Worm (Caenorhabditis elegans): ENCODE data around the gene coel-1.

coel-1 gene

DNA sequence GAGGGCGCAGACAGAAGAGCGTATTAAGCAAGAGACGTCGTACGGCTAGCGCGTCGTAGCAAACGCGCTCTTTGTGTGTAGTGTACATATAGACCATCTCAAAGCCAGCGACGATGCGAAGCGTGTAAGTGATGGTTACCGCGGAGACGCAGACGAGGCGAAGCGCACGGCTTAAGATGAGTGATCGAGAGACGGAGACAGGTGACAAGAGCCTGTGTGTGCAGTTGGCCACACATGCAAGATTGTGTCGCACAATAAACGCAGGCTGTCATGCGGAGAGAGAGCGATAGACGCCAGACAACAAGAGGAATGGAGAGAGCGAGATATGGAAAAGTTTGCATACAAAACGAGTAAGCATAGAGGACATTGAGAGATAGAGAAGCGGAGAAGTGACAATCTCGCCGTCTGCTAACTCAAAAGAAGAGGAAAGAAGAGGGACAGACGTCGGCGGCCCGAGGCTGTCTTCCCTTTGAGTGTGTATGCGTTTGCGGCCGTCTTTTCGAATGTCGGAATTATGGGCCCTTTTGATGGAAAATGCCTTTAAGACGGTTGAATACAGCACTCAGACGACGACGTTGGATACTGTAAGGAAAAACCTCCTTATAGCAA is 42.6 kb upstream of the coel-1 start (continued):
- TF ChIP-seq mes-4 (tag; optimal IDR thresholded peaks at IDR 0.05) (no peak), athp-1 (tag; optimal IDR thresholded peaks at IDR 0.05) (no peak), ztf-26 (tag; optimal IDR thresholded peaks at IDR 0.05) (peak; percentile 83), tbp1 (GFP tag; optimal IDR thresholded peaks at IDR 0.05) (peak; percentile 39), hsf-1 (GFP tag; IDR thresholded peaks at IDR 0.05) (no peak)

DNA sequence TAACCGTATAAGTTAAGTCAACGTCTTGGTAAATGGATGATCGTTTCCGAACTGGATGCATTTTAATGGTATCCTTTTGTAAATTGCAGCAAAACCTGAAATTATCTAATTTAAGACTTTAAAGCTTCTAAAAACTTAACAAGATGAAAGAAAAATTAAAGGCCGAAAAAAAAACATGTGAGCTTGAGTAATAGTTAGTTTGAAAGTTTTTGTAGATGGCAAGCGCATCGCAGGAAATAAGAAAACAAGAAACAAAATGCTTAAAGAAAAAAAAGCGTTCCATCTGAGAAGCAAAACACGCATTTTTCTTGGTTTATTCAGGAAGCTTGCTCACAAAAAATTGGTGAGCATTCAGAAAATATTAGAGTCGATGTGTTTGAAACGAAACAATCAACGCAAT is 29.7 kb upstream of the coel-1 start, which contains the start of gene rab-37:
Gene rab-37, minus strand, starts transcription at position 101 of the 400 bp plus-strand sequence.
- no peak for TF ChIP-seq mel-28 (tag; optimal IDR thresholded peaks at IDR 0.05; ENCODE audit: borderline replicate concordance)
- TF ChIP-seq ztf-18 (tag; optimal IDR thresholded peaks at IDR 0.05): no peak
- no peak for TF ChIP-seq F23B12.7 (tag; optimal IDR thresholded peaks at IDR 0.05; ENCODE audit: insufficient read depth)
- no peak for TF ChIP-seq xnd-1 (tag; optimal IDR thresholded peaks at IDR 0.05)
- no peak for TF ChIP-seq D2030.7 (GFP tag; IDR thresholded peaks at IDR 0.05)
- TF ChIP-seq mcd-1 (GFP tag; IDR thresholded peaks at IDR 0.05): no peak
- TF ChIP-seq lag-1 (GFP tag; IDR thresholded peaks at IDR 0.05): no peak
- no peak for TF ChIP-seq him-1 (tag; optimal IDR thresholded peaks at IDR 0.05)
- no peak for TF ChIP-seq rpc-1 (optimal IDR thresholded peaks at IDR 0.05)
- no peak for TF ChIP-seq rpc-1 (tag; optimal IDR thresholded peaks at IDR 0.05)
- no peak for TF ChIP-seq snpc-1.3 (tag; optimal IDR thresholded peaks at IDR 0.05; ENCODE audit: insufficient read depth)
- no peak for TF ChIP-seq egl-18 (GFP tag; IDR thresholded peaks at IDR 0.05)
- TF ChIP-seq nhr-27 (tag; optimal IDR thresholded peaks at IDR 0.05): no peak
- no peak for TF ChIP-seq dpl-1 (GFP tag; optimal IDR thresholded peaks at IDR 0.05)
- TF ChIP-seq tbx-9 (tag; optimal IDR thresholded peaks at IDR 0.05; ENCODE audit: borderline replicate concordance): no peak
- TF ChIP-seq ceh-27 (GFP tag; optimal IDR thresholded peaks at IDR 0.05): no peak
- no peak for TF ChIP-seq madf-10 (tag; optimal IDR thresholded peaks at IDR 0.05)
- no peak for TF ChIP-seq Y95B8A.8 (GFP tag; IDR thresholded peaks at IDR 0.05)

DNA sequence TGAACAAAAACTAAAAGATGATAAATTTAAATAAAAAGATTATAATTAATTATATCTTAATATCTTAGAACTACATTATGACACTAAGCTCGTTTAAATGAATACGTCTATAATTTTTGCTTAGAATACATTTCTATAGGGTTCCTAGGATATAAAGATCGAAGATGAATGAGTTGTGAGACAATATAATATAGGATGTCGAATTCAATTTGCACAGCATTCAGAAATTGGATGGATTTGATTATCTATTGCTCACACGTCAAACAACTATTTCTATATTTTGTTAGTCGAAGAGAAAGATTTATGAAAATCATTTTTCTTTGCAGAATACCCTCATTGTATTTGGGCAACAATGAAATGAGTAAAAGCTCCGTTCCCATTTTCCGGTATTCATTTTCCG is 26.5 kb upstream of the coel-1 start:
- TF ChIP-seq ztf-28 (GFP tag; IDR thresholded peaks at IDR 0.05) (no peak), aptf-3 (GFP tag; IDR thresholded peaks at IDR 0.05) (no peak), ceh-58 (GFP tag; IDR thresholded peaks at IDR 0.05) (no peak), hmg-20 (GFP tag; IDR thresholded peaks at IDR 0.05) (no peak), ztf-3 (GFP tag; optimal IDR thresholded peaks at IDR 0.05) (no peak), ztf-26 (tag; optimal IDR thresholded peaks at IDR 0.05) (no peak), lin-26 (GFP tag; IDR thresholded peaks at IDR 0.05) (no peak), pha-4 (tag; optimal IDR thresholded peaks at IDR 0.05) (no peak), F39B2.1 (GFP tag; IDR thresholded peaks at IDR 0.05) (no peak), F10E7.11 (tag; optimal IDR thresholded peaks at IDR 0.05) (no peak), lsy-27 (tag; optimal IDR thresholded peaks at IDR 0.05; ENCODE audit: borderline replicate concordance, insufficient read depth) (no peak), cebp-2 (GFP tag; IDR thresholded peaks at IDR 0.05) (no peak), hlh-12 (tag; optimal IDR thresholded peaks at IDR 0.05) (no peak), bed-1 (GFP tag; IDR thresholded peaks at IDR 0.05) (no peak), ceh-100 (GFP tag; IDR thresholded peaks at IDR 0.05) (no peak), ztf-22 (GFP tag; optimal IDR thresholded peaks at IDR 0.05) (no peak), ekl-4 (GFP tag; IDR thresholded peaks at IDR 0.05) (no peak)

Measured in whole organism, young adult.